Fruit fly (Drosophila melanogaster) whole organism, adult: Measurements from ENCODE around the gene Tango14.

Source experiments
- CG11617 ChIP-seq: fragments of 200-800 bp; sonication (Bioruptor generic); optimal IDR thresholded peaks from 2 replicates; lab custom pipeline; 2017; ENCODE audit warnings: mild to moderate bottlenecking, missing biosample characterization, missing genetic modification reagents, missing genetic modification characterization
- CG12768 ChIP-seq: fragments of 200-800 bp; sonication (Bioruptor generic); optimal IDR thresholded peaks from 2 replicates; lab custom pipeline; 2017; ENCODE audit warnings: missing biosample characterization, missing genetic modification characterization, mild to moderate bottlenecking, moderate library complexity, missing genetic modification reagents
- CG14711 ChIP-seq: fragments of 200-800 bp; sonication (Bioruptor generic); optimal IDR thresholded peaks from 2 replicates; lab custom pipeline; 2018; ENCODE audit warnings: missing biosample characterization, mild to moderate bottlenecking, missing genetic modification characterization, moderate library complexity
- CG1620 ChIP-seq: fragments of 200-800 bp; sonication (Bioruptor generic); optimal IDR thresholded peaks from 2 replicates; lab custom pipeline; 2016; ENCODE audit warnings: missing biosample characterization, missing genetic modification characterization
- CG33017 ChIP-seq: fragments of 200-800 bp; sonication (Bioruptor generic); optimal IDR thresholded peaks from 2 replicates; lab custom pipeline; 2018; ENCODE audit warnings: missing biosample characterization, mild to moderate bottlenecking, missing genetic modification characterization, moderate library complexity
- CG5204 ChIP-seq: fragments of 200-800 bp; sonication (Bioruptor generic); optimal IDR thresholded peaks from 2 replicates; lab custom pipeline; 2016; ENCODE audit warnings: missing biosample characterization, missing genetic modification characterization
- CG7045 ChIP-seq: fragments of 200-800 bp; sonication (Bioruptor generic); optimal IDR thresholded peaks from 2 replicates; lab custom pipeline; 2017; ENCODE audit warnings: missing biosample characterization, mild to moderate bottlenecking, missing genetic modification characterization
- CG7101 ChIP-seq: fragments of 200-800 bp; sonication (Bioruptor generic); optimal IDR thresholded peaks from 2 replicates; lab custom pipeline; 2018; ENCODE audit warnings: missing biosample characterization, mild to moderate bottlenecking, missing genetic modification characterization, moderate library complexity
- Clk ChIP-seq: fragments of 200-800 bp; sonication (Bioruptor generic); optimal IDR thresholded peaks from 2 replicates; lab custom pipeline; 2017; ENCODE audit warnings: missing biosample characterization, missing genetic modification characterization
- Crg-1 ChIP-seq: fragments of 200-800 bp; sonication (Bioruptor generic); optimal IDR thresholded peaks from 2 replicates; lab custom pipeline; 2016; ENCODE audit warnings: missing biosample characterization, missing genetic modification characterization
- Hr96 ChIP-seq: fragments of 200-800 bp; sonication (Bioruptor generic); optimal IDR thresholded peaks from 2 replicates; lab custom pipeline; 2016; ENCODE audit warnings: missing biosample characterization, missing genetic modification characterization
- Mnt ChIP-seq: fragments of 200-800 bp; sonication (Bioruptor generic); optimal IDR thresholded peaks from 2 replicates; lab custom pipeline; 2016; ENCODE audit warnings: missing biosample characterization, mild to moderate bottlenecking, missing genetic modification characterization
- bab1 ChIP-seq: fragments of 200-800 bp; sonication (Bioruptor generic); optimal IDR thresholded peaks from 3 replicates; lab custom pipeline; 2019; ENCODE audit warnings: missing biosample characterization, mild to moderate bottlenecking, missing genetic modification characterization, moderate library complexity
- cic ChIP-seq: fragments of 200-800 bp; sonication (Bioruptor generic); optimal IDR thresholded peaks from 2 replicates; lab custom pipeline; 2017; ENCODE audit warnings: missing biosample characterization, mild to moderate bottlenecking, missing genetic modification characterization, moderate library complexity
- cnc ChIP-seq, 2 experiments: fragments of >200 bp; optimal IDR thresholded peaks; 2 replicates each; lab custom pipeline; 2017
- kay ChIP-seq: fragments of 200-800 bp; sonication (Bioruptor generic); peaks from one replicate; lab custom pipeline; 2016; ENCODE audit warnings: missing biosample characterization, missing genetic modification characterization, borderline replicate concordance
- ovo ChIP-seq: fragments of 200-800 bp; sonication (Bioruptor generic); optimal IDR thresholded peaks from 2 replicates; lab custom pipeline; 2016; ENCODE audit warnings: missing biosample characterization, missing genetic modification characterization
- pad ChIP-seq: fragments of 200-800 bp; sonication (Bioruptor generic); optimal IDR thresholded peaks from 3 replicates; lab custom pipeline; 2017; ENCODE audit warnings: missing biosample characterization, missing genetic modification characterization, mild to moderate bottlenecking, moderate library complexity, missing genetic modification reagents
- tj ChIP-seq: fragments of 200-800 bp; sonication (Bioruptor generic); optimal IDR thresholded peaks from 3 replicates; lab custom pipeline; 2017; ENCODE audit warnings: missing biosample characterization, mild to moderate bottlenecking, missing genetic modification characterization, moderate library complexity
- toe ChIP-seq: fragments of 200-800 bp; sonication (Bioruptor generic); optimal IDR thresholded peaks from 2 replicates; lab custom pipeline; 2016; ENCODE audit warnings: missing biosample characterization, missing genetic modification characterization

Tango14 gene

DNA sequence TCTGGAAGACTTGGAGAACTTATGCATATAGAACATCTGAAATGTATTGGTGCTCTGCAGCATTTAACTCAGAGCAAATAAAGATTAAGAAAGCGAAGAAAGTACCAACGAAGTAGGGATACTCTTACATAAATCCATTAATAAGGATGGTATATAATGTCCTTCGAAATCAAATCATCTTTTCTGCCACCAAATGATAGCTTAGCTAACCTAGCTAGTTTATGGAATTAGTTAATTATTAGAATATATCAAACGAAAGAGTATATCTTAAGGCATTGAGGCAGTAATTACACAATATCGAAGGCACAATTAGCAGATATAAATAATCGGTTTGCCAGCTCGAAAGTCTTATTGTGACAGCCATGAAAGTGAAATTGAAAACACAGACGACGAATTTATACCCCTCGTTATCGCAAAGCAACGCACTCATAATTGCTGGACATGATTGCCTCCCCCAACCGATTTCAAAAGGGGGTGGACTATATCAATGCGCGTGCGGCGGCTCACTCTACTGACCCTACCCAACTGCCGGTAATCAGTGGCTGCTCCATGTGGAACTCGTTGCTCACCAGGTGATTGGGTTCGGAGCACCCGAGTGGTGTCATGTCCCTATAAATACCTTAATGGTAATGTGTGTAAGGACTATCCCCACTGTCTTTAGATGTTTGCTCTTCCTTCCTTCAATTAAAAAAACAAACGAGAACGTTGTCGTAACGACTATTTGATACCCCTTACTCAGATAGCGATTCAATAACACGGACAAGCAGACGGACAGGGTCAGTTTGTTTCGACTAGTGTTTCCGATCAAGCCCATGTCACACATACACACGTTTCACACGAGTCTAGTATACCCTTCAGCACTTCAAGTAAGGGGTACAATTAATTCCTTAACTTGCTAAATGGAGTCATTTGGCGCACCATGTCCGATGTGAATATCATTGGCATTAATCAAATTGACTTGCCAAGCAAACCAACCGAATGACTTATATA lies 13.8 kb upstream of the Tango14 start:
- peak; percentile 1 for TF ChIP-seq toe
- no peak for TF ChIP-seq CG1620 (GFP tag; lab: Kevin White, UChicago)

dm6 chr2L:1147656-1148055 lies 10.8 kb upstream of the Tango14 start:
- no peak for TF ChIP-seq CG11617 (GFP tag; lab: Kevin White, UChicago)
- TF ChIP-seq tj (GFP tag; lab: Kevin White, UChicago), result no peak
- no peak for TF ChIP-seq cnc (optimal IDR thresholded peaks at IDR 0.05; lab: Kevin White, UChicago)
- TF ChIP-seq CG7045, result no peak
- TF ChIP-seq Mnt (GFP tag; lab: Kevin White, UChicago), result no peak
- TF ChIP-seq kay (GFP tag; lab: Kevin White, UChicago), result no peak
- no peak for TF ChIP-seq CG12768
- no peak for TF ChIP-seq CG7101
- TF ChIP-seq CG5204 (GFP tag; lab: Kevin White, UChicago), result no peak
- no peak for TF ChIP-seq CG1620 (GFP tag; lab: Kevin White, UChicago)

DNA sequence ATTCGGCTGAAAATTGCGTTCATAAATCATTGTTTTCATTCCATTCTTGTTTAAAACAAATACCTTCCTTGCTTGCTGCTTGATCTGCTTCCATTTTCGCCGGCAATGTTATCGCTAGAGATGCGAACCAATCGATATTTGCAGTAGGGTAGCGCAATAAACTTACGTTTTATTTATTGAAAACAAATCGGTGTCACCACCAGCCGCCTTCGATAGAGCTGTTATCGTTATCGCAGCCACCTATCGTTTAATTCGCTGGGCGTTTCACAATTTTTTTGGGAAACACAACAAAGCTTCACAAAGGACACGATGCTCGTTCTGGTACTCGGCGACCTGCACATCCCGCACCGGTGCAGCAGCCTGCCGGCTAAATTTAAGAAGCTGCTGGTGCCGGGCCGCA lies 7.9 kb upstream of the Tango14 start, which contains the start of the genes Tfb4 and Vps29:
Gene Tfb4, minus strand, starts transcription at position 124 of the 400 bp plus-strand sequence.
Gene Vps29, plus strand, starts transcription at position 213 of the 400 bp plus-strand sequence.
- TF ChIP-seq Hr96 (GFP tag; lab: Kevin White, UChicago), result peak; percentile 62
- peak; percentile 48 for TF ChIP-seq Crg-1 (GFP tag; lab: Kevin White, UChicago)
- TF ChIP-seq Mnt (GFP tag; lab: Kevin White, UChicago), result peak; percentile 47
- peak; percentile 19 for TF ChIP-seq tj (GFP tag; lab: Kevin White, UChicago)
- no peak for TF ChIP-seq Clk
- TF ChIP-seq toe, result no peak
- no peak for TF ChIP-seq cnc (optimal IDR thresholded peaks at IDR 0.05; lab: Kevin White, UChicago)
- TF ChIP-seq CG1620 (GFP tag; lab: Kevin White, UChicago), result peak; percentile 40
- TF ChIP-seq CG7101, result peak; percentile 62
- peak; percentile 14 for TF ChIP-seq CG33017 (tag; lab: Kevin White, UChicago)
- peak; percentile 27 for TF ChIP-seq cic (GFP tag; lab: Kevin White, UChicago)
- TF ChIP-seq bab1 (GFP tag; lab: Kevin White, UChicago), result peak; percentile 73
- TF ChIP-seq CG14711 (tag; lab: Kevin White, UChicago), result peak; percentile 52
- peak; percentile 36 for TF ChIP-seq CG11617 (GFP tag; lab: Kevin White, UChicago)
- TF ChIP-seq ovo (GFP tag; lab: Kevin White, UChicago), result peak; percentile 14

- no peak for TF ChIP-seq bab1 (GFP tag; lab: Kevin White, UChicago)
- no peak for TF ChIP-seq cnc (optimal IDR thresholded peaks at IDR 0.05; lab: Kevin White, UChicago)
- TF ChIP-seq CG5204 (GFP tag; lab: Kevin White, UChicago), result no peak
- TF ChIP-seq Crg-1 (GFP tag; lab: Kevin White, UChicago), result no peak
- no peak for TF ChIP-seq CG33017 (tag; lab: Kevin White, UChicago)
- TF ChIP-seq CG14711 (tag; lab: Kevin White, UChicago), result no peak
- TF ChIP-seq toe, result no peak
- no peak for TF ChIP-seq Hr96 (GFP tag; lab: Kevin White, UChicago)
- no peak for TF ChIP-seq ovo (GFP tag; lab: Kevin White, UChicago)
- TF ChIP-seq kay (GFP tag; lab: Kevin White, UChicago), result no peak
- no peak for TF ChIP-seq Clk
- TF ChIP-seq CG11617 (GFP tag; lab: Kevin White, UChicago), result no peak
Observed at dm6 chr2L:1152693-1153092, 5.8 kb upstream of the Tango14 start.

DNA sequence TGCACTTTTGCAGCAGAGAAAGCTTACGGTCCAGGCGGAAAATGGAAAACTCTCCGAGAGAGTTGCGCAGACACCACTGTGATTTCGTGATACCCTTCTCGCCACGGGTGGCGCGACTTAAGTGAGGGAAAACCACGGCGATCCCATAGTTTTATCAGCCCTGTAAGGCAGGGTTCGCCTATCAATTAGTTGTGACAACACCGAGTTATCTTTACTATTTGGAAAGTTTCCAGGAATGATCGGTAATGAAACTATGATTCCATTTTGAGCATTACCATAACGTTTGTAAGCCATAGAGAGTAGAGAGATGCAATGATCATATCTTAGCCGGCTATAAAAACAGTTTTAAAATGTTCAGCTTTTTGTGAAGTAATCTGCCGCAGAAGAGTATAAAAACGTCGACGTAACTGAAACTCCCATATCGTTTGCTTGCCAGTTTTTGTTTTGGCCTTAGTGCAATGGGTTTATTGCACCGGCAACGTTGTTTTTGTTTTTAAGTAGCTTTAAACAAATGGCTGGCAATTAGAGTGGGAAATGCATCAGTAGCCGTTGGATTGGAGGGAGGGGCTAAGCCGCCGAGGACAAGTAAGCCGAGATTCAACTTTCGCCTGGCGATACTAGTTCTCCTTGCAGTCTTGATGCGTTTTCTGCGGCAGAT lies 1.7 kb upstream of the Tango14 start:
- TF ChIP-seq ovo (GFP tag; lab: Kevin White, UChicago) (no peak), Hr96 (GFP tag; lab: Kevin White, UChicago) (no peak), pad (GFP tag; lab: Kevin White, UChicago) (no peak), bab1 (GFP tag; lab: Kevin White, UChicago) (no peak), tj (GFP tag; lab: Kevin White, UChicago) (no peak), CG14711 (tag; lab: Kevin White, UChicago) (no peak), toe (no peak), cic (GFP tag; lab: Kevin White, UChicago) (no peak), Mnt (GFP tag; lab: Kevin White, UChicago) (no peak), Crg-1 (GFP tag; lab: Kevin White, UChicago) (no peak)

DNA sequence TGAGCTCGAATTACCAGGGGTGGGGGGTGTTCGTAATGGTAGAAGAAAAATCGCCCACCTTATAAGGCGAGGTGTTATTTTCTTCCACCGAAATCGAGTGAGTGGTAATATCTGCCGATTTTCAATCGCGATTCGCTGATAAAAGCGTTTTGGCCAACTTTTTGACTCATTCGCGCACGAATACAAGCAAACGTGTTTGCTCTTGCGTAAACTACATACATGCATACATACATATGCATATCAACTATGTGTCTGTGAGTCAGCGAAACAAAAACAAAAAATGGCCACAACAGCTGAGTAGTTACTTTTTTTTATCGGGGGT lies 1.1 kb upstream of the Tango14 start:
- TF ChIP-seq CG33017 (tag; lab: Kevin White, UChicago), result no peak
- peak; percentile 97 for TF ChIP-seq kay (GFP tag; lab: Kevin White, UChicago)
- TF ChIP-seq tj (GFP tag; lab: Kevin White, UChicago), result peak; percentile 89
